Worm (Caenorhabditis elegans) whole organism, L2 larva: ENCODE measurements around the gene twk-9.

Source experiments
- C34F6.9 ChIP-seq: fragments of 150-350 bp; optimal IDR thresholded peaks from 2 replicates; lab custom pipeline; 2014; ENCODE audit warnings: missing biosample characterization, missing genetic modification characterization
- F13H6.1 ChIP-seq: sonication (generic microtip); optimal IDR thresholded peaks from 2 replicates; lab custom pipeline; 2016; ENCODE audit warnings: missing genetic modification characterization, missing compliant biosample characterization
- R02D3.7 ChIP-seq: fragments of 150-350 bp; optimal IDR thresholded peaks from 2 replicates; lab custom pipeline; 2014; ENCODE audit warnings: missing biosample characterization, missing genetic modification characterization
- Y55F3AM.14 ChIP-seq: fragments of 200-800 bp; sonication (Bioruptor generic); optimal IDR thresholded peaks from 2 replicates; lab custom pipeline; 2018; ENCODE audit warnings: mild to moderate bottlenecking, missing genetic modification characterization, missing compliant biosample characterization
- ZK546.5 ChIP-seq: sonication (generic microtip); optimal IDR thresholded peaks from 2 replicates; lab custom pipeline; 2017; ENCODE audit warnings: missing biosample characterization, missing genetic modification characterization
- aly-2 ChIP-seq: fragments of 150-350 bp; optimal IDR thresholded peaks from 2 replicates; lab custom pipeline; 2014; ENCODE audit warnings: missing biosample characterization, missing genetic modification characterization
- ama-1 ChIP-seq: fragments of 150-350 bp; optimal IDR thresholded peaks from 2 replicates; lab custom pipeline; 2018; ENCODE audit warnings: inconsistent platforms
- blmp-1 ChIP-seq: sonication (generic microtip); optimal IDR thresholded peaks from 2 replicates; lab custom pipeline; 2017; ENCODE audit warnings: missing genetic modification characterization, mild to moderate bottlenecking, missing compliant biosample characterization, antibody characterized with exemption, moderate library complexity; ENCODE audit not compliant: insufficient read depth
- ceh-16 ChIP-seq: fragments of 150-350 bp; optimal IDR thresholded peaks from 2 replicates; lab custom pipeline; 2014; ENCODE audit warnings: missing biosample characterization, missing genetic modification characterization
- ceh-82 ChIP-seq: fragments of 150-350 bp; optimal IDR thresholded peaks from 2 replicates; lab custom pipeline; 2014; ENCODE audit warnings: missing biosample characterization, missing genetic modification characterization
- crh-2 ChIP-seq: sonication (generic microtip); optimal IDR thresholded peaks from 2 replicates; lab custom pipeline; 2017; ENCODE audit warnings: missing biosample characterization, missing genetic modification characterization
- egl-27 ChIP-seq: sonication (generic microtip); optimal IDR thresholded peaks from 3 replicates; lab custom pipeline; 2017; ENCODE audit warnings: missing biosample characterization, missing genetic modification reagents, missing genetic modification characterization
- fos-1 ChIP-seq: fragments of 150-350 bp; optimal IDR thresholded peaks from 2 replicates; lab custom pipeline; 2014; ENCODE audit warnings: missing biosample characterization, missing genetic modification characterization
- gmeb-1 ChIP-seq: fragments of 150-350 bp; optimal IDR thresholded peaks from 2 replicates; lab custom pipeline; 2014; ENCODE audit warnings: missing biosample characterization, missing genetic modification characterization
- lin-11 ChIP-seq: fragments of 150-350 bp; sonication (generic microtip); optimal IDR thresholded peaks from 2 replicates; lab custom pipeline; 2014; ENCODE audit warnings: missing biosample characterization, missing genetic modification characterization, inconsistent platforms, mixed read lengths
- lin-13 ChIP-seq: fragments of 150-350 bp; optimal IDR thresholded peaks from 2 replicates; lab custom pipeline; 2014; ENCODE audit warnings: missing biosample characterization, missing genetic modification reagents, missing genetic modification characterization
- lsy-2 ChIP-seq, 2 experiments: fragments of 150-350 bp in 1 of 2; sonication (generic microtip) in 1 of 2; optimal IDR thresholded peaks; 2 replicates each; lab custom pipeline; 2014 to 2017; ENCODE audit warnings: missing biosample characterization in 2 of 2, missing genetic modification characterization in 2 of 2
- mab-5 ChIP-seq: fragments of 150-350 bp; optimal IDR thresholded peaks from 2 replicates; lab custom pipeline; 2014; ENCODE audit warnings: missing biosample characterization, missing genetic modification characterization
- mbf-1 ChIP-seq: sonication (generic microtip); optimal IDR thresholded peaks from 2 replicates; lab custom pipeline; 2017; ENCODE audit warnings: missing biosample characterization, missing genetic modification characterization
- mdl-1 ChIP-seq, 2 experiments: fragments of 150-350 bp in 1 of 2; sonication (generic microtip) in 1 of 2; optimal IDR thresholded peaks; 2 replicates each; lab custom pipeline; 2017; ENCODE audit warnings: missing biosample characterization in 2 of 2, missing genetic modification characterization in 2 of 2
- nhr-10 ChIP-seq: sonication (generic microtip); optimal IDR thresholded peaks from 2 replicates; lab custom pipeline; 2017; ENCODE audit warnings: missing biosample characterization, missing genetic modification characterization
- nhr-12 ChIP-seq: fragments of 150-350 bp; optimal IDR thresholded peaks from 2 replicates; lab custom pipeline; 2014; ENCODE audit warnings: missing biosample characterization, missing genetic modification characterization
- nhr-129 ChIP-seq: fragments of 150-350 bp; optimal IDR thresholded peaks from 2 replicates; lab custom pipeline; 2014; ENCODE audit warnings: missing biosample characterization, missing genetic modification characterization
- nhr-21 ChIP-seq: fragments of 150-350 bp; optimal IDR thresholded peaks from 2 replicates; lab custom pipeline; 2014; ENCODE audit warnings: missing biosample characterization, missing genetic modification characterization
- nhr-237 ChIP-seq: fragments of 150-350 bp; optimal IDR thresholded peaks from 2 replicates; lab custom pipeline; 2014; ENCODE audit warnings: missing biosample characterization, missing genetic modification characterization
- nhr-25 ChIP-seq: fragments of 150-350 bp; sonication (generic microtip); optimal IDR thresholded peaks from 3 replicates; lab custom pipeline; 2014; ENCODE audit warnings: missing biosample characterization, missing genetic modification characterization
- nhr-6 ChIP-seq: fragments of 150-350 bp; optimal IDR thresholded peaks from 2 replicates; lab custom pipeline; 2014; ENCODE audit warnings: missing biosample characterization, missing genetic modification characterization
- nhr-77 ChIP-seq: fragments of 150-350 bp; optimal IDR thresholded peaks from 2 replicates; lab custom pipeline; 2014; ENCODE audit warnings: missing biosample characterization, missing genetic modification characterization
- peb-1 ChIP-seq: fragments of 150-350 bp; optimal IDR thresholded peaks from 2 replicates; lab custom pipeline; 2014; ENCODE audit warnings: missing biosample characterization, missing genetic modification characterization
- sem-4 ChIP-seq: fragments of 150-350 bp; optimal IDR thresholded peaks from 2 replicates; lab custom pipeline; 2014; ENCODE audit warnings: missing biosample characterization, missing genetic modification reagents, missing genetic modification characterization
- skn-1 ChIP-seq: sonication (generic microtip); optimal IDR thresholded peaks from 2 replicates; lab custom pipeline; 2017; ENCODE audit warnings: missing biosample characterization, missing genetic modification characterization
- sma-3 ChIP-seq: sonication (generic microtip); optimal IDR thresholded peaks from 2 replicates; lab custom pipeline; 2016; ENCODE audit warnings: missing genetic modification reagents, missing genetic modification characterization, missing compliant biosample characterization
- sma-9 ChIP-seq, 2 experiments: fragments of 150-350 bp in 1 of 2; sonication (generic microtip) in 1 of 2; optimal IDR thresholded peaks; 2 replicates each; lab custom pipeline; 2014 to 2016; ENCODE audit warnings: missing genetic modification characterization in 2 of 2, mild to moderate bottlenecking in 1 of 2, missing biosample characterization in 1 of 2, missing compliant biosample characterization in 1 of 2, missing genetic modification reagents in 1 of 2, moderate library complexity in 1 of 2
- snpc-4 ChIP-seq: fragments of 150-350 bp; optimal IDR thresholded peaks from 2 replicates; lab custom pipeline; 2014; ENCODE audit warnings: missing biosample characterization, missing genetic modification characterization
- unc-39 ChIP-seq: fragments of 150-350 bp; optimal IDR thresholded peaks from 2 replicates; lab custom pipeline; 2014; ENCODE audit warnings: missing biosample characterization, missing genetic modification characterization
- unc-55 ChIP-seq: fragments of 150-350 bp; sonication (generic microtip); optimal IDR thresholded peaks from 3 replicates; lab custom pipeline; 2014; ENCODE audit warnings: missing biosample characterization, missing genetic modification reagents, missing genetic modification characterization
- unc-62 ChIP-seq: fragments of 150-350 bp; optimal IDR thresholded peaks from 2 replicates; lab custom pipeline; 2014; ENCODE audit warnings: missing biosample characterization, missing genetic modification reagents, missing genetic modification characterization
- zag-1 ChIP-seq: fragments of 150-350 bp; optimal IDR thresholded peaks from 2 replicates; lab custom pipeline; 2014; ENCODE audit warnings: missing biosample characterization, missing genetic modification characterization
- ztf-1 ChIP-seq: fragments of 200-800 bp; sonication (Bioruptor generic); conservative IDR thresholded peaks from 2 replicates; pipeline ENCODE4 v1.3.6; 2022; ENCODE audit warnings: missing genetic modification characterization, missing compliant biosample characterization
- ztf-11 ChIP-seq: sonication (generic microtip); optimal IDR thresholded peaks from 2 replicates; lab custom pipeline; 2017; ENCODE audit warnings: missing biosample characterization, missing genetic modification characterization
- ztf-4 ChIP-seq: fragments of 150-350 bp; optimal IDR thresholded peaks from 2 replicates; lab custom pipeline; 2014; ENCODE audit warnings: missing biosample characterization, missing genetic modification characterization

Gene twk-9

DNA sequence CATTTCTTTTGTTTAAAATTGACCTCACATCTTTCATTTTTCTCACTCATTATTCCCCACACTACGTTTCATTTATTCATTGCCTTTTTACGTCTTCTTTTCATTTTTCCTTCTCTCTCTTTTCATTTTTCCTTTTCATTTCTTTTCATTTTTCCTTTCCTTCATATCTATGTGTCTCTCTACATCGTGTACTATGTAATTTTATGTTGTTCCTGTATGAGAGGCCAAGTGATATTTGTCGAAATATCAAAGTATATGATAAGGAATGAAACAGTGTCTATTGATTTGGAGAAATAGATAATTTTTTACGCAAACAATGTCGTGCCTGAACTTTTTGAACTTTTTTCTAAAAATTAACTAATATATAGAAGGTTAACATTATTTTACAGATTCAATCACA is 23.5 kb downstream of the twk-9 start (continued):
- TF ChIP-seq ztf-1 (GFP tag; lab: Robert Waterston, UW), result no peak
- TF ChIP-seq ztf-4 (tag; lab: Kevin White, UChicago), result no peak
- TF ChIP-seq sem-4, result no peak
- TF ChIP-seq lin-11 (tag; lab: Kevin White, UChicago), result no peak
- no peak for TF ChIP-seq ceh-16 (tag; lab: Kevin White, UChicago)
- TF ChIP-seq ceh-82 (tag; lab: Kevin White, UChicago), result no peak
- TF ChIP-seq unc-39 (tag; lab: Kevin White, UChicago), result no peak
- TF ChIP-seq peb-1 (tag; lab: Kevin White, UChicago), result no peak
- TF ChIP-seq fos-1 (tag; lab: Kevin White, UChicago), result peak; percentile 92
- no peak for TF ChIP-seq unc-55 (GFP tag; lab: Kevin White, UChicago)
- TF ChIP-seq ZK546.5 (tag; lab: Kevin White, UChicago), result no peak
- no peak for TF ChIP-seq R02D3.7 (tag; lab: Kevin White, UChicago)
- TF ChIP-seq sma-9 (GFP tag; optimal IDR thresholded peaks at IDR 0.05; lab: Kevin White, UChicago), result no peak
- TF ChIP-seq sma-9 (tag; optimal IDR thresholded peaks at IDR 0.05; lab: Kevin White, UChicago), result no peak
- peak; percentile 7 for TF ChIP-seq snpc-4
- peak; percentile 40 for TF ChIP-seq skn-1 (tag; lab: Kevin White, UChicago)

DNA sequence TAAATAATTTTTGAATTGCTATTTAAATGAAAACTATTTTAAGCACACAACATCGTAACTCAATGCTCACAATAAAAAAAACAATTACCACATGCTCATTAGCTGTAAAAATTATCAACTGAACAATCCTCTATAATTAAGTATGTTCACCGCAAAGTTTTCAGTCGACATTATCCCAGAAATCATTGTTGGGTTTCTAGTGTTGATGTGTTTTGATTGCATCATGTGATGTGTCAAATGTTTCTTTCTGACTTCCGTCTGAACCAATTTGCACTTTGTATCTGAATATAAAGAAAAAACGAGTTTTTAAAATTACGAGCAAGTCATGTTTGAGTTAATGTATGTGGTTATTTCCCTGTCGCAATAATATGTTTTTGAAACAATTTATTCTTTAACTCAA is 24.9 kb downstream of the twk-9 start:
- TF ChIP-seq nhr-10 (no peak), blmp-1 (tag; lab: Kevin White, UChicago) (no peak), sma-9 (GFP tag; optimal IDR thresholded peaks at IDR 0.05; lab: Kevin White, UChicago) (peak; percentile 6), sma-9 (tag; optimal IDR thresholded peaks at IDR 0.05; lab: Kevin White, UChicago) (no peak), egl-27 (tag; lab: Kevin White, UChicago) (no peak), unc-55 (GFP tag; lab: Kevin White, UChicago) (no peak), nhr-237 (tag; lab: Kevin White, UChicago) (no peak), nhr-129 (tag; lab: Kevin White, UChicago) (peak; percentile 98)
- TF ChIP-seq, all 48 proteins: peak for 2

- TF ChIP-seq C34F6.9 (peak; percentile 83), zag-1 (peak; percentile 48), crh-2 (tag; lab: Kevin White, UChicago) (peak; percentile 82), ama-1 (lab: Kevin White, UChicago) (peak; percentile 41), mbf-1 (tag; lab: Kevin White, UChicago) (no peak), sma-9 (GFP tag; optimal IDR thresholded peaks at IDR 0.05; lab: Kevin White, UChicago) (peak; percentile 92), sma-9 (tag; optimal IDR thresholded peaks at IDR 0.05; lab: Kevin White, UChicago) (no peak), aly-2 (no peak), ztf-11 (no peak), fos-1 (tag; lab: Kevin White, UChicago) (peak; percentile 92), blmp-1 (tag; lab: Kevin White, UChicago) (peak; percentile 49), sma-3 (GFP tag; lab: Kevin White, UChicago) (peak; percentile 67), sem-4 (peak; percentile 87), nhr-129 (tag; lab: Kevin White, UChicago) (peak; percentile 82), nhr-21 (tag; lab: Kevin White, UChicago) (peak; percentile 62), F13H6.1 (tag; lab: Kevin White, UChicago) (peak; percentile 89), lin-13 (peak; percentile 75), ceh-82 (tag; lab: Kevin White, UChicago) (no peak), unc-62 (GFP tag; lab: Kevin White, UChicago) (no peak), egl-27 (tag; lab: Kevin White, UChicago) (peak; percentile 44), nhr-12 (tag; lab: Kevin White, UChicago) (no peak), lsy-2 (tag; optimal IDR thresholded peaks at IDR 0.05; lab: Kevin White, UChicago) (peak; percentile 8 to 65), ztf-4 (tag; lab: Kevin White, UChicago) (peak; percentile 23), nhr-6 (tag; lab: Kevin White, UChicago) (peak; percentile 9), ceh-16 (tag; lab: Kevin White, UChicago) (peak; percentile 45), nhr-77 (tag; lab: Kevin White, UChicago) (no peak), mab-5 (tag; lab: Kevin White, UChicago) (peak; percentile 5), nhr-10 (no peak), unc-39 (tag; lab: Kevin White, UChicago) (no peak), snpc-4 (no peak), mdl-1 (tag; optimal IDR thresholded peaks at IDR 0.05; lab: Kevin White, UChicago) (peak in 1 of 2 experiments; percentile 63), nhr-25 (tag; lab: Kevin White, UChicago) (peak; percentile 66), ztf-1 (GFP tag; lab: Robert Waterston, UW) (no peak), gmeb-1 (tag; lab: Kevin White, UChicago) (peak; percentile 23), lin-11 (tag; lab: Kevin White, UChicago) (peak; percentile 55), unc-55 (GFP tag; lab: Kevin White, UChicago) (peak; percentile 67), Y55F3AM.14 (GFP tag; lab: Kevin White, UChicago) (peak; percentile 68)
- TF ChIP-seq, all 48 proteins: peak for 25
Observed at ce11 chrIV:9718396-9718795, 25.4 kb downstream of the twk-9 start.
